Worm (Caenorhabditis elegans) whole organism, L4 larva: ENCODE measurements around the gene C32D5.12.

Experiments used
- ama-1 ChIP-seq: fragments of 150-350 bp; optimal IDR thresholded peaks from 2 replicates; lab custom pipeline; 2014; ENCODE audit warnings: inconsistent platforms, mixed read lengths
- egl-27 ChIP-seq: sonication (generic microtip); optimal IDR thresholded peaks from 3 replicates; lab custom pipeline; 2017; ENCODE audit warnings: missing biosample characterization, missing genetic modification reagents, missing genetic modification characterization
- hif-1 ChIP-seq, 2 experiments: sonication (generic microtip); optimal IDR thresholded peaks; 2 replicates each; lab custom pipeline; 2016 to 2017; ENCODE audit warnings: missing compliant biosample characterization in 2 of 2, missing genetic modification characterization in 2 of 2, missing genetic modification reagents in 2 of 2, missing genotype in 2 of 2, mild to moderate bottlenecking in 1 of 2
- hlh-30 ChIP-seq: sonication (generic microtip); optimal IDR thresholded peaks from 2 replicates; lab custom pipeline; 2017; ENCODE audit warnings: antibody characterized with exemption, mild to moderate bottlenecking, missing genetic modification characterization, missing compliant biosample characterization; ENCODE audit not compliant: insufficient read depth
- lir-3 ChIP-seq: sonication (generic microtip); optimal IDR thresholded peaks from 2 replicates; lab custom pipeline; 2016; ENCODE audit warnings: mild to moderate bottlenecking, missing genetic modification characterization, missing compliant biosample characterization
- nhr-11 ChIP-seq: fragments of 150-350 bp; optimal IDR thresholded peaks from 2 replicates; lab custom pipeline; 2014; ENCODE audit warnings: missing biosample characterization, missing genetic modification characterization
- nhr-76 ChIP-seq: fragments of 150-350 bp; optimal IDR thresholded peaks from 2 replicates; lab custom pipeline; 2014; ENCODE audit warnings: missing biosample characterization, missing genetic modification characterization
- nhr-77 ChIP-seq: fragments of 150-350 bp; optimal IDR thresholded peaks from 2 replicates; lab custom pipeline; 2014; ENCODE audit warnings: missing biosample characterization, missing genetic modification characterization
- pha-4 ChIP-seq, 2 experiments: fragments of 150-350 bp in 1 of 2; fragments of 200-800 bp in 1 of 2; sonication (Bioruptor generic) in 1 of 2; IDR thresholded peaks in 1 of 2; optimal IDR thresholded peaks in 1 of 2; 2 replicates each; pipeline versions ENCODE4 v1.3.6 to Lab custom; 2014 to 2022; ENCODE audit warnings: missing genetic modification characterization in 2 of 2, missing genetic modification reagents in 2 of 2, missing biosample characterization in 1 of 2, missing compliant biosample characterization in 1 of 2
- pqm-1 ChIP-seq: sonication (generic microtip); optimal IDR thresholded peaks from 2 replicates; lab custom pipeline; 2017; ENCODE audit warnings: missing biosample characterization, missing genetic modification characterization
- snpc-4 ChIP-seq: fragments of 150-350 bp; optimal IDR thresholded peaks from 2 replicates; lab custom pipeline; 2014; ENCODE audit warnings: missing biosample characterization, missing genetic modification characterization
- tag-97 ChIP-seq: fragments of 200-800 bp; sonication (Bioruptor generic); IDR thresholded peaks from 2 replicates; pipeline ENCODE4 v1.3.6; 2022; ENCODE audit warnings: missing genetic modification characterization, missing compliant biosample characterization
- unc-39 ChIP-seq: sonication (generic microtip); optimal IDR thresholded peaks from 2 replicates; lab custom pipeline; 2017; ENCODE audit warnings: missing biosample characterization, missing genetic modification characterization
- ztf-11 ChIP-seq: fragments of 150-350 bp; optimal IDR thresholded peaks from 2 replicates; lab custom pipeline; 2014; ENCODE audit warnings: missing biosample characterization, missing genetic modification characterization

DNA sequence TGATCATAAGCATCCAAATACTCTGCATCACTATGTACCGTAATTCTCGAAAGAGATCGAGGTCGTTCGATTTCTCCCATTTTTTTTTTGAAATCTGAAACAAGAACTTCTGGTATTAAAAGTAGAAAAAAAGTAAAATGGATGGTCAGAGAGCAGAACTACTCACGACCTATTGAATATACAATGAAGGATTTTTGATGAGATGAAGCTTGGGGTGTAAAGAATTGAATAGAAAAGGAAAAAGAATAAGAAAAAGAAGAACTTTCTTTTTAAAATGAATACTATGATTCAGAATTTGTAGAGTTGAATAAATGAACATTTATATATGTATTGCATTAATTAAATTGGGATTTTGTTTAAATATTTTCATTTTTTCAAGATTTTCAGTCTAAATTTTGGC lies 24.9 kb downstream of the C32D5.12 start, which contains the start of gene ttc-39B:
- no peak for TF ChIP-seq nhr-11 (tag; lab: Kevin White, UChicago)
- no peak for TF ChIP-seq nhr-77 (tag; lab: Kevin White, UChicago)
- no peak for TF ChIP-seq unc-39
- no peak for TF ChIP-seq egl-27
- no peak for TF ChIP-seq ama-1 (lab: Kevin White, UChicago)
- TF ChIP-seq snpc-4 (tag; lab: Kevin White, UChicago), result no peak
- no peak for TF ChIP-seq pqm-1 (tag; lab: Kevin White, UChicago)
- TF ChIP-seq ztf-11, result no peak
- TF ChIP-seq nhr-76 (tag; lab: Kevin White, UChicago), result no peak
- no peak for TF ChIP-seq pha-4 (GFP tag; IDR thresholded peaks at IDR 0.05; lab: Robert Waterston, UW)
- TF ChIP-seq pha-4 (tag; optimal IDR thresholded peaks at IDR 0.05; lab: Kevin White, UChicago), result no peak
- no peak for TF ChIP-seq tag-97 (GFP tag; lab: Robert Waterston, UW)
- TF ChIP-seq hlh-30 (tag; lab: Kevin White, UChicago), result no peak
- TF ChIP-seq hif-1 (tag; optimal IDR thresholded peaks at IDR 0.05; lab: Kevin White, UChicago), result no peak
- no peak for TF ChIP-seq lir-3 (tag; lab: Kevin White, UChicago)
